Worm (Caenorhabditis elegans) whole organism, late embryonic: ENCODE results near the gene F35C11.7.

Experiments used
- ama-1 ChIP-seq: fragments of 150-350 bp; optimal IDR thresholded peaks from 2 replicates; lab custom pipeline; 2014
- ceh-14 ChIP-seq: sonication (generic microtip); optimal IDR thresholded peaks from 2 replicates; lab custom pipeline; 2016; ENCODE audit warnings: missing genotype, missing genetic modification characterization, missing compliant biosample characterization
- ceh-30 ChIP-seq: fragments of 150-350 bp; optimal IDR thresholded peaks from 2 replicates; lab custom pipeline; 2014; ENCODE audit warnings: missing biosample characterization, missing genetic modification characterization
- ceh-9 ChIP-seq: sonication (generic microtip); optimal IDR thresholded peaks from 2 replicates; lab custom pipeline; 2016; ENCODE audit warnings: mild to moderate bottlenecking, missing genetic modification characterization, inconsistent platforms, missing compliant biosample characterization
- fkh-10 ChIP-seq: fragments of 150-350 bp; optimal IDR thresholded peaks from 2 replicates; lab custom pipeline; 2014; ENCODE audit warnings: missing biosample characterization, missing genetic modification reagents, missing genetic modification characterization
- nfya-1 ChIP-seq: sonication (generic microtip); optimal IDR thresholded peaks from 2 replicates; lab custom pipeline; 2017; ENCODE audit warnings: missing genetic modification characterization, mild to moderate bottlenecking, missing compliant biosample characterization, antibody characterized with exemption, moderate library complexity
- nhr-11 ChIP-seq: fragments of 150-350 bp; optimal IDR thresholded peaks from 2 replicates; lab custom pipeline; 2014; ENCODE audit warnings: missing biosample characterization, missing genetic modification characterization
- odd-2 ChIP-seq: sonication (generic microtip); optimal IDR thresholded peaks from 2 replicates; lab custom pipeline; 2017; ENCODE audit warnings: antibody characterized with exemption, mild to moderate bottlenecking, missing genetic modification characterization, missing compliant biosample characterization
- pha-4 ChIP-seq: fragments of 150-350 bp; optimal IDR thresholded peaks from 2 replicates; lab custom pipeline; 2018; ENCODE audit warnings: missing biosample characterization, missing genetic modification reagents, missing genetic modification characterization
- pqm-1 ChIP-seq: sonication (generic microtip); optimal IDR thresholded peaks from 2 replicates; lab custom pipeline; 2016; ENCODE audit warnings: missing genetic modification characterization, missing compliant biosample characterization
- rnt-1 ChIP-seq: sonication (generic microtip); optimal IDR thresholded peaks from 2 replicates; lab custom pipeline; 2016; ENCODE audit warnings: missing genetic modification characterization, missing compliant biosample characterization
- ztf-16 ChIP-seq: sonication (generic microtip); optimal IDR thresholded peaks from 2 replicates; lab custom pipeline; 2017; ENCODE audit warnings: missing genetic modification characterization, missing compliant biosample characterization

DNA sequence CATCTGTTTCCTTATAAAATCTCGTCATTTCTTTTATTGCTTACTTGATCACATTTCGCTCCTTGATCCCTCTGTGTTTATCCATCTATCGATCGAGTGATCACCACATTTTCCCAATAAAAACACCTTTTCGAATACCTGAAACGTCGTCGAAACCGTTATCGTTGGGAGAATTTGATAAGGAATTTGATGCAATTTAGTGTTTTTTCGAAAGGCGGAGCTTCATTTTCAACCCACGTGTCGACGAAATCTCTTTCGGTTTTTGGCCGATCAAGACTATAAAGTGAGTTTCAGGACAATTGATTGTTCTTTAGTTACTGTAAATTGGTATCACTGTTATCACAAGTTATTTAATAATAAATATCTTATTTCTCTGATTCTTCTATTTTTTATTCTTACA lies 8.5 kb downstream of the F35C11.7 start, which contains the start of gene srdh-1:
- TF ChIP-seq rnt-1 (tag; lab: Kevin White, UChicago) (no peak), ztf-16 (no peak), ama-1 (lab: Kevin White, UChicago) (no peak), nfya-1 (tag; lab: Kevin White, UChicago) (no peak), ceh-30 (tag; lab: Kevin White, UChicago) (no peak), ceh-9 (tag; lab: Kevin White, UChicago) (no peak), odd-2 (tag; lab: Kevin White, UChicago) (no peak), fkh-10 (GFP tag; lab: Kevin White, UChicago) (no peak), pha-4 (tag; lab: Kevin White, UChicago) (no peak), pqm-1 (no peak), nhr-11 (no peak), ceh-14 (no peak)
